Fruit fly (Drosophila melanogaster): Measurements from ENCODE around the gene salt.

Gene salt

DNA sequence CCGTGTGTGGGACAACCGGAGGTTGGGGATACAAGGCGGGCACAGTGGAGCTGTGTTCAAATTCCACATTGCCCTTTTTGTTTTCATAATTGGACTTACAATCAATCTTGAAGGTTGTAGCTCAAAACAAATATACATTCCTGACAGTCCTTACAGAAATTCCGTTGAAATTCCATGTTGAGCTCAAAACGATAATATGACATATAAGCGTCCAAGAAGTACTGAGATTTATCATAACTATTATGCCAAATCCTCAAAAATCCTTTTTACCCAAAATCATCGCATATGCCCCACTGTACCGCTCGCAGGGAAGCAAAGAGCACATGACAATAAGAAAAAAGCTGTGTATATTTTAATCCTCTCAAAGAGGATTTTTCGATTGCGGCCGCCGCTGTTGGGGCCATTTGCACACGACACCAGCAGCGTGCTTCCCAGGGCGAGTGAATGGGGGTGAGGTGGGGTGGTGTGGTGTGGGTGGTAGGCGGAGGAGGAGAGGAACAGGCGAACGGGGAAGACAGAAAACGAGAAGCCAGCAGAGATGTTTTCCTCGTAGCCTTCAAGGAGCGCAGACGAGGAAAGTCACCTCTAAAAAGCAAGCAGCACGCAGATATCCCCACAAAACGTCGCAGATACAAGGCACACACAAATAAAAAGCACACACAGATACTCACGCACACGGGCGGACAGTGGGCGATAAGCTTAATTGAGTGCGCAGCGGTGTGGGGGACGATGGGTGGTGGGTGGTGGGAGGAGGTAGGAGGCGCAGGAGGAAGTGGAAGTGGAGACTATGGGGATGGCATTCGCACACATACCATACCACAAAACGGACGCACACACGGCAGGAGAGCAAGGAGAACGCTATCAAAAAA, 37.0 kb downstream of the salt start (continued):
- TF ChIP-seq CG11695 (GFP tag; IDR thresholded peaks at IDR 0.05), result peak; percentile 74
- TF ChIP-seq CG3726 (GFP tag; IDR thresholded peaks at IDR 0.05), result no peak
- TF ChIP-seq Deaf1 (tag; optimal IDR thresholded peaks at IDR 0.05), result no peak
- peak; percentile 41 for TF ChIP-seq CG18011 (GFP tag; optimal IDR thresholded peaks at IDR 0.05)
- peak; percentile 26 to 79 for TF ChIP-seq Hr51 (GFP tag; optimal IDR thresholded peaks at IDR 0.05)
- TF ChIP-seq Bgb (GFP tag; IDR thresholded peaks at IDR 0.05; ENCODE audit: partially characterized antibody), result peak; percentile 17; the same call in 1 of the 2 replicates
- peak; percentile 27 for TF ChIP-seq emc (GFP tag; optimal IDR thresholded peaks at IDR 0.05)
- TF ChIP-seq C15 (GFP tag; IDR thresholded peaks at IDR 0.05), result no peak
- peak; percentile 41 for TF ChIP-seq CG8089 (GFP tag; optimal IDR thresholded peaks at IDR 0.05)
- TF ChIP-seq schlank (tag; optimal IDR thresholded peaks at IDR 0.05), result peak; percentile 52
- peak; percentile 43; the same call in 1 of the 2 replicates for TF ChIP-seq onecut (GFP tag; IDR thresholded peaks at IDR 0.05)
- TF ChIP-seq CG2875 (GFP tag; optimal IDR thresholded peaks at IDR 0.05), result peak; percentile 36

DNA sequence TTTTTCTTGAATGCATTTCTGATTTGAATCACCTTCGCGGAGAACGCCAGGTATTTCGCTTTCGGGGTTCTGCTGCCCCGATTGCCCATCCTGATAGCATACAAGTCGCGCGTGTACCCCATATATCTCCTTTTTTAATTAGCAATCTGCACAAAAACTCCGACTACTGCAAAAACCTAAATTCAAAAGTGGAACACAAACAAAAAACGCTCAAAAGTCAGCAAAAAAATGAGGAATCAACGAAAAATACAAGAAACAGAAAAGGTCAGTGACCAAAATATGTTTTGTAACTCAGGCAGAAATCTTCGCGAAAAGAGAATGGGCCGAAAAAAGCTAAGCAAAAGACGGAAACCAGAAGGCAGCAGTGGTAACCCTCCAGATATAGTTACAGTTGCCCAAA, 38.2 kb downstream of the salt start:
- no peak for TF ChIP-seq dan (GFP tag; IDR thresholded peaks at IDR 0.05)
- TF ChIP-seq abd-A (tag; optimal IDR thresholded peaks at IDR 0.05), result no peak
- TF ChIP-seq dmrt11E (tag; optimal IDR thresholded peaks at IDR 0.05), result no peak
- TF ChIP-seq CG30403 (GFP tag; optimal IDR thresholded peaks at IDR 0.05), result no peak
- no peak for TF ChIP-seq eyg (GFP tag; optimal IDR thresholded peaks at IDR 0.05)
- TF ChIP-seq CG17912 (GFP tag; optimal IDR thresholded peaks at IDR 0.05), result no peak
- TF ChIP-seq CG12744 (GFP tag; optimal IDR thresholded peaks at IDR 0.05), result no peak
- TF ChIP-seq btn (GFP tag; optimal IDR thresholded peaks at IDR 0.05), result no peak
- no peak for TF ChIP-seq cwo (GFP tag; optimal IDR thresholded peaks at IDR 0.05)
- no peak for TF ChIP-seq hkb (optimal IDR thresholded peaks at IDR 0.05)
- no peak for TF ChIP-seq hkb (GFP tag; IDR thresholded peaks at IDR 0.05)
- TF ChIP-seq ATbp (GFP tag; optimal IDR thresholded peaks at IDR 0.05), result no peak
- no peak for TF ChIP-seq CG15601 (tag; optimal IDR thresholded peaks at IDR 0.05)
- TF ChIP-seq pum (GFP tag; optimal IDR thresholded peaks at IDR 0.05), result no peak
- TF ChIP-seq Atf3 (GFP tag; optimal IDR thresholded peaks at IDR 0.05), result no peak
- TF ChIP-seq CG34422 (GFP tag; IDR thresholded peaks at IDR 0.05), result no peak

dm6 chr3R:31715713-31716024, 38.8 kb downstream of the salt start:
- TF ChIP-seq CG7372 (GFP tag; IDR thresholded peaks at IDR 0.05), result 0 out of 2 replicates have a peak, but pooled peaks have one; percentile 14
- TF ChIP-seq Asciz (GFP tag; optimal IDR thresholded peaks at IDR 0.05), result peak; percentile 4
- TF ChIP-seq Blimp-1 (GFP tag; optimal IDR thresholded peaks at IDR 0.05), result peak; percentile 12
- peak in 1 of 2 experiments; percentile 1 for TF ChIP-seq Pdp1 (GFP tag; optimal IDR thresholded peaks at IDR 0.05)
- peak; percentile 2 for TF ChIP-seq kni (GFP tag; optimal IDR thresholded peaks at IDR 0.05)
- no peak for TF ChIP-seq CG1602 (GFP tag; optimal IDR thresholded peaks at IDR 0.05)
- no peak for TF ChIP-seq org-1 (GFP tag; optimal IDR thresholded peaks at IDR 0.05)
- no peak for TF ChIP-seq CG12942 (GFP tag; optimal IDR thresholded peaks at IDR 0.05)
- no peak for TF ChIP-seq emc (GFP tag; optimal IDR thresholded peaks at IDR 0.05)
- TF ChIP-seq CG3281 (GFP tag; optimal IDR thresholded peaks at IDR 0.05), result peak; percentile 1
- peak in 1 of 2 experiments; percentile 74 for TF ChIP-seq Trl (optimal IDR thresholded peaks at IDR 0.05)
- no peak for TF ChIP-seq Trl (GFP tag; optimal IDR thresholded peaks at IDR 0.05)
- TF ChIP-seq Med (GFP tag), result peak; percentile 48
- TF ChIP-seq CG11504 (tag; optimal IDR thresholded peaks at IDR 0.05), result peak; percentile 60
- peak; percentile 49; the same call in 1 of the 3 replicates for TF ChIP-seq CG2199 (GFP tag; IDR thresholded peaks at IDR 0.05)
- peak; percentile 3 for TF ChIP-seq MTF-1 (GFP tag; optimal IDR thresholded peaks at IDR 0.05; ENCODE audit: borderline replicate concordance)
- no peak; the same call in 3 of the 4 replicates for TF ChIP-seq chinmo (GFP tag; IDR thresholded peaks at IDR 0.05; ENCODE audit: partially characterized antibody)
- TF ChIP-seq Dll (GFP tag; IDR thresholded peaks at IDR 0.05; ENCODE audit: partially characterized antibody), result no peak
- peak; percentile 10 for TF ChIP-seq HHEX (GFP tag; optimal IDR thresholded peaks at IDR 0.05)
- TF ChIP-seq CG3163 (GFP tag; optimal IDR thresholded peaks at IDR 0.05), result peak; percentile 76
- TF ChIP-seq ci (GFP tag; IDR thresholded peaks at IDR 0.05), result 0 out of 3 replicates have a peak, but pooled peaks have one; percentile 29

All from whole organism, embryonic.